Worm (Caenorhabditis elegans): ENCODE measurements around the gene C13A2.7.

DNA sequence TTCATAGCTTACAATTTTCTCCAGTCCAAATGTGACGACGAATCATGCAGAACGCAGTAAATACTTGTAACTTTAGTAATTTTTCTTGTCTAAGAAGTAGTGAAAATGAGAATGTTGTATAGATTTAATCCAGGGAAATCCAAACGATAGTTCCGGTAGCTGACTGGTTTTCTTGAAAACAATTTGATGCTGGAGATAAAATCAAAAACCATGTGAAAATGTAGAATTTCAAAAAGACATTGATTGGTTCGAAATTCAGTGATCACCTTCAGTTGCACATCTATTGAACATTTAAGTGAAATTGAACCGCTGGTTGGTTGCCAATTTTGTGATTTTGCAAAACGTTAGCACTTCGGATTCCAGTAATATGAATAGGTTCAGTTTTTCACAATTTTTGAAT lies 2.1 kb upstream of the C13A2.7 start, which contains the start of gene C13A2.9:
- no peak for TF ChIP-seq nhr-12 (tag; optimal IDR thresholded peaks at IDR 0.05)
- TF ChIP-seq snpc-4 (tag; optimal IDR thresholded peaks at IDR 0.05), result no peak
- no peak for TF ChIP-seq ceh-82 (tag; optimal IDR thresholded peaks at IDR 0.05)
- TF ChIP-seq fos-1 (tag; optimal IDR thresholded peaks at IDR 0.05), result no peak
- no peak for TF ChIP-seq ama-1 (optimal IDR thresholded peaks at IDR 0.05)
- no peak for TF ChIP-seq nhr-11 (tag; optimal IDR thresholded peaks at IDR 0.05)
- TF ChIP-seq nhr-237 (tag; optimal IDR thresholded peaks at IDR 0.05), result no peak
- no peak for TF ChIP-seq ZK546.5 (tag; optimal IDR thresholded peaks at IDR 0.05)
- no peak for TF ChIP-seq Y55F3AM.14 (GFP tag; optimal IDR thresholded peaks at IDR 0.05)
- no peak for TF ChIP-seq nhr-25 (tag; optimal IDR thresholded peaks at IDR 0.05)
- TF ChIP-seq nhr-77 (tag; optimal IDR thresholded peaks at IDR 0.05), result no peak
- no peak for TF ChIP-seq sma-3 (GFP tag; optimal IDR thresholded peaks at IDR 0.05)
- TF ChIP-seq gmeb-1 (tag; optimal IDR thresholded peaks at IDR 0.05), result no peak
- TF ChIP-seq sem-4 (tag; optimal IDR thresholded peaks at IDR 0.05), result no peak

Measured in whole organism, L2 larva.